Fruit fly (Drosophila melanogaster): ENCODE results near the gene CG31635.
A peak's percentile ranks its signal among the peaks of the same experiment; 100 is the strongest.

CG31635 gene

dm6 chr2L:6601018-6601505 is 47.9 kb downstream of the CG31635 start, which contains the start of gene Dpp10 (continued):
- TF ChIP-seq nom (GFP tag; optimal IDR thresholded peaks at IDR 0.05) (peak; percentile 11), Meics (GFP tag; optimal IDR thresholded peaks at IDR 0.05) (peak; percentile 94), CG15696 (tag; optimal IDR thresholded peaks at IDR 0.05) (peak; percentile 68), CG12299 (tag; optimal IDR thresholded peaks at IDR 0.05) (peak; percentile 88), btn (GFP tag; optimal IDR thresholded peaks at IDR 0.05) (peak; percentile 37), CG34376 (GFP tag; optimal IDR thresholded peaks at IDR 0.05) (peak; percentile 93), scrt (GFP tag; optimal IDR thresholded peaks at IDR 0.05) (peak; percentile 85), ap (GFP tag; IDR thresholded peaks at IDR 0.05) (peak; percentile 89), CG14050 (GFP tag; IDR thresholded peaks at IDR 0.05) (peak; percentile 95), CG8924 (tag; optimal IDR thresholded peaks at IDR 0.05) (peak; percentile 90), ssp (GFP tag; IDR thresholded peaks at IDR 0.05) (peak; percentile 87), wdn (GFP tag; IDR thresholded peaks at IDR 0.05) (peak; percentile 96), CG3163 (GFP tag; optimal IDR thresholded peaks at IDR 0.05) (peak; percentile 66), sna (GFP tag; IDR thresholded peaks at IDR 0.05; ENCODE audit: partially characterized antibody) (no peak), H2.0 (GFP tag; IDR thresholded peaks at IDR 0.05) (peak; percentile 93), fd102C (GFP tag; optimal IDR thresholded peaks at IDR 0.05) (no peak), CG4854 (GFP tag; optimal IDR thresholded peaks at IDR 0.05) (peak; percentile 87), CG17829 (tag; optimal IDR thresholded peaks at IDR 0.05) (peak; percentile 75), amos (GFP tag; IDR thresholded peaks at IDR 0.05; ENCODE audit: partially characterized antibody) (no peak; the same call in 1 of the 2 replicates), dmrt99B (tag; optimal IDR thresholded peaks at IDR 0.05) (peak; percentile 93), Ets97D (GFP tag; optimal IDR thresholded peaks at IDR 0.05) (peak; percentile 55), CG11085 (GFP tag; IDR thresholded peaks at IDR 0.05) (peak; percentile 95), MBD-R2 (GFP tag; IDR thresholded peaks at IDR 0.05) (peak; percentile 95), Drgx (GFP tag; IDR thresholded peaks at IDR 0.05) (peak; percentile 93), CG8478 (optimal IDR thresholded peaks at IDR 0.05) (no peak), hbn (GFP tag; IDR thresholded peaks at IDR 0.05; ENCODE audit: partially characterized antibody) (no peak), CG1602 (GFP tag; optimal IDR thresholded peaks at IDR 0.05) (peak; percentile 72), NFAT (GFP tag; IDR thresholded peaks at IDR 0.05) (peak; percentile 93), jumu (GFP tag; optimal IDR thresholded peaks at IDR 0.05) (peak; percentile 66), CG15479 (GFP tag; optimal IDR thresholded peaks at IDR 0.05) (no peak), CG7839 (tag; optimal IDR thresholded peaks at IDR 0.05) (peak; percentile 94), Ptx1 (GFP tag; IDR thresholded peaks at IDR 0.05) (peak; percentile 97), fd3F (GFP tag; optimal IDR thresholded peaks at IDR 0.05) (peak; percentile 90), sc (optimal IDR thresholded peaks at IDR 0.05) (no peak), sc (GFP tag; optimal IDR thresholded peaks at IDR 0.05) (peak; percentile 61), fru (optimal IDR thresholded peaks at IDR 0.05) (no peak), CG4404 (GFP tag; IDR thresholded peaks at IDR 0.05) (peak; percentile 92), onecut (GFP tag; IDR thresholded peaks at IDR 0.05) (peak; percentile 88), klu (GFP tag; IDR thresholded peaks at IDR 0.05) (peak; percentile 95), CG15269 (tag; optimal IDR thresholded peaks at IDR 0.05) (peak; percentile 95), grn (GFP tag; optimal IDR thresholded peaks at IDR 0.05) (peak; percentile 15), en (GFP tag; optimal IDR thresholded peaks at IDR 0.05) (no peak), org-1 (GFP tag; optimal IDR thresholded peaks at IDR 0.05) (peak; percentile 88), oc (tag; optimal IDR thresholded peaks at IDR 0.05) (peak; percentile 70), disco-r (GFP tag; optimal IDR thresholded peaks at IDR 0.05) (peak; percentile 80), Ada2b (GFP tag; IDR thresholded peaks at IDR 0.05) (peak; percentile 98), CG18599 (GFP tag; optimal IDR thresholded peaks at IDR 0.05) (peak; percentile 98), hth (optimal IDR thresholded peaks at IDR 0.05) (no peak), Dll (GFP tag; IDR thresholded peaks at IDR 0.05; ENCODE audit: partially characterized antibody) (no peak), Deaf1 (tag; optimal IDR thresholded peaks at IDR 0.05) (peak; percentile 74), ATbp (GFP tag; optimal IDR thresholded peaks at IDR 0.05) (peak; percentile 84), pfk (GFP tag; optimal IDR thresholded peaks at IDR 0.05) (no peak)

Data from whole organism, embryonic.